Worm (Caenorhabditis elegans): ENCODE measurements around the gene Y51A2B.6.
"Not testable (repeated sequence)": the region's sequence is repeated elsewhere in the genome, so short reads cannot be mapped to it uniquely, and the experiment has no call there.

Gene Y51A2B.6

DNA sequence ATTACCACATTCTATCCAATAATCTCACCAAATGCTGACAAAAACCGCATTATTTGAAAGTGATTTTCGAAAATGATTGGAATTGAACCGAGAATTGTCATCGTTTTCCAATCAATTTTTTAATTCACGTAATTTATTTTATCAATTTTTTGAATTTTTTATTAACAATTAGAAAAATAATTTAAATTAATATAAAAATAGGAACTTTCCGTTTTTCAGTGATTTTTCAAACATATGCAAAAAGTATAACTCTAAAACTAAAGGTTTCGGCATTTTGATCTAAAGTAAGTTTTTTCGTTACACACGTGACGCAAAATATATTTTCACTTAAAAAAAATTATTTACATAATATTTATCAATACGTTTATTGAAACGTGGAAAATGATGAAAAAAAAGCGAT, at the start of gene Y51A2B.6:
Gene Y51A2B.6 (minus strand): TSS at position 101 of the 400 bp plus-strand sequence.
- TF ChIP-seq ceh-83 (GFP tag; optimal IDR thresholded peaks at IDR 0.05) (no peak), hlh-1 (tag; optimal IDR thresholded peaks at IDR 0.05) (no peak), cnd-1 (tag; optimal IDR thresholded peaks at IDR 0.05) (no peak), ces-1 (GFP tag; optimal IDR thresholded peaks at IDR 0.05) (no peak), tbx-8 (GFP tag; optimal IDR thresholded peaks at IDR 0.05) (no peak), unc-39 (tag; optimal IDR thresholded peaks at IDR 0.05) (no peak), flh-1 (GFP tag; optimal IDR thresholded peaks at IDR 0.05) (no peak), unc-120 (tag; optimal IDR thresholded peaks at IDR 0.05; ENCODE audit: poor library complexity, severe bottlenecking) (no peak), nhr-76 (tag; optimal IDR thresholded peaks at IDR 0.05) (no peak), bed-3 (GFP tag; optimal IDR thresholded peaks at IDR 0.05) (no peak), ceh-43 (GFP tag; optimal IDR thresholded peaks at IDR 0.05) (no peak), nhr-12 (tag; optimal IDR thresholded peaks at IDR 0.05) (no peak), mab-5 (tag; optimal IDR thresholded peaks at IDR 0.05) (no peak), sem-2 (GFP tag; optimal IDR thresholded peaks at IDR 0.05) (no peak), elt-1 (tag; optimal IDR thresholded peaks at IDR 0.05; ENCODE audit: borderline replicate concordance, insufficient read depth) (no peak), lsy-2 (tag; optimal IDR thresholded peaks at IDR 0.05) (no peak), nhr-28 (tag; optimal IDR thresholded peaks at IDR 0.05) (no peak), mep-1 (tag; optimal IDR thresholded peaks at IDR 0.05) (no peak), pha-4 (tag; optimal IDR thresholded peaks at IDR 0.05) (no peak)

DNA sequence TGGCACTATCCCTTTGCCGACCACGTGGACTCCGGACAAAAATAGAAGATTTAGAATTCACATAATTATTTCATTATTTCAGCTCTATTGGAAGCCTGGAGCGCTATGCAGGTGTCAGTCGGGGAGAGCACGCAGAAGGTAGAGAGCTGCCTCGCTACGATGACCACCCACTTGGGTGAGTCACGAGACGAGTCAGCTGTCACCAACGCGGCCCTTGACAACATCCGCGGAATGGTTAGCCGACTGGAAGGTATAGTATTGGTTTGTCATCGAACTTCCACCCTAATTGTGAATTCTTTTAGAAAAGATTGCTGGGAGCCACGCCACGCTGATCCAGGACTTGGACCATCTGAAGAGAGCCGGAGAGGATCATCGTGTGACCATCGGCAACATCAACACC, 45.4 kb upstream of the Y51A2B.6 start, which contains the start of gene ZK262.9:
Gene ZK262.9 (plus strand): TSS at position 301 of the 400 bp plus-strand sequence.
- not testable (repeated sequence) for TF ChIP-seq elt-1 (tag; optimal IDR thresholded peaks at IDR 0.05; ENCODE audit: borderline replicate concordance, insufficient read depth); drap-1 (GFP tag; optimal IDR thresholded peaks at IDR 0.05); pha-4 (tag; optimal IDR thresholded peaks at IDR 0.05)

DNA sequence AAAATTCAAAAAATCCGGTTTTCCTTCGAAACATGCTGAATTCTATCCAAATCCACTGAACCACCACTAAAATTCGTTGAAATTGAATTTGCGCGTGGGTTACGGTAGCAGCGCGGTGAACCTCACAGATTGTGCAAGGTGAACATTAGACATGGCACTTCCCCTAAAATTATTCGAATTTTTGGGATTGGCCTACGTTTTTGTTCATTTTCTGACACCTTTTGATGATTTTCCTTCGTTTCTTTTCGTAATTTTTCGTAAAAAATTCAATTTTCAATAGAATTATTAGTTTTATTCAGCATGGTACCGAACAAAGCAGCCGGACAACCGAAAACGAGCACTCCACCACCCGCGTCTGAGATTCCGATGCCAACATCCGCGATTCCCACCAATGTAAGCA, 44.0 kb upstream of the Y51A2B.6 start, which contains the start of gene ZK262.8:
Gene ZK262.8 (plus strand): TSS at position 301 of the 400 bp plus-strand sequence.
- TF ChIP-seq pha-4 (tag; optimal IDR thresholded peaks at IDR 0.05) (no peak), nhr-237 (tag; optimal IDR thresholded peaks at IDR 0.05) (no peak), mep-1 (tag; optimal IDR thresholded peaks at IDR 0.05) (no peak), blmp-1 (tag; optimal IDR thresholded peaks at IDR 0.05) (no peak), nhr-28 (tag; optimal IDR thresholded peaks at IDR 0.05) (no peak), zip-8 (tag; optimal IDR thresholded peaks at IDR 0.05) (no peak), nhr-2 (tag; optimal IDR thresholded peaks at IDR 0.05) (no peak), cnd-1 (tag; optimal IDR thresholded peaks at IDR 0.05) (no peak), bed-3 (GFP tag; optimal IDR thresholded peaks at IDR 0.05) (no peak), sptf-1 (tag; optimal IDR thresholded peaks at IDR 0.05) (no peak), mls-2 (tag; optimal IDR thresholded peaks at IDR 0.05) (no peak), nhr-76 (tag; optimal IDR thresholded peaks at IDR 0.05) (no peak), mab-5 (tag; optimal IDR thresholded peaks at IDR 0.05) (no peak), ceh-39 (tag; optimal IDR thresholded peaks at IDR 0.05) (no peak), elt-1 (tag; optimal IDR thresholded peaks at IDR 0.05; ENCODE audit: borderline replicate concordance, insufficient read depth) (no peak), unc-62 (GFP tag; optimal IDR thresholded peaks at IDR 0.05) (no peak), flh-1 (GFP tag; optimal IDR thresholded peaks at IDR 0.05) (no peak), unc-39 (tag; optimal IDR thresholded peaks at IDR 0.05) (no peak), lsy-2 (tag; optimal IDR thresholded peaks at IDR 0.05) (no peak)

DNA sequence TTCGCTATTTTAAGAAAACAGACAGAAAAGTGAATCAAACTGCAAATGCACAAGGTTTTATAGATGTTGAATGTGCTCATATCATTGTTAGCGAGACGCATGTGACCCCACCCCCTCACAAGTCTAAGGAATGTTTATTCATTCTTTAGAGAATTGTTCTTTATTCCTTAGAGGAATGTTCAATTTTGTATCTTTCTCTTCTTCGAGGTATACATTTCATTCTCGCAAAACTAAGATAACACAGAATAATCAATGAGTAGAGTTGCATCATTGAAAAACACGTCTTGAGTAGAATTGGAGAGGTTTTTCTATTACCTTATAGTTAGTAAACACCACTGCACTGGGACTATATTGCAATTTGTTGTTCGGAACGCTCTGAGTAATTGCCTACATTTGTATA, 40.9 kb upstream of the Y51A2B.6 start, which contains the start of gene ZK262.20:
Gene ZK262.20 (minus strand): TSS at position 101 of the 400 bp plus-strand sequence.
- TF ChIP-seq mep-1 (tag; optimal IDR thresholded peaks at IDR 0.05): no peak
- TF ChIP-seq nhr-28 (tag; optimal IDR thresholded peaks at IDR 0.05): no peak
- no peak for TF ChIP-seq ceh-83 (GFP tag; optimal IDR thresholded peaks at IDR 0.05)
- no peak for TF ChIP-seq sem-2 (GFP tag; optimal IDR thresholded peaks at IDR 0.05)
- no peak for TF ChIP-seq ztf-11 (tag; optimal IDR thresholded peaks at IDR 0.05)
- TF ChIP-seq drap-1 (GFP tag; optimal IDR thresholded peaks at IDR 0.05): no peak
- TF ChIP-seq zip-8 (tag; optimal IDR thresholded peaks at IDR 0.05): no peak

DNA sequence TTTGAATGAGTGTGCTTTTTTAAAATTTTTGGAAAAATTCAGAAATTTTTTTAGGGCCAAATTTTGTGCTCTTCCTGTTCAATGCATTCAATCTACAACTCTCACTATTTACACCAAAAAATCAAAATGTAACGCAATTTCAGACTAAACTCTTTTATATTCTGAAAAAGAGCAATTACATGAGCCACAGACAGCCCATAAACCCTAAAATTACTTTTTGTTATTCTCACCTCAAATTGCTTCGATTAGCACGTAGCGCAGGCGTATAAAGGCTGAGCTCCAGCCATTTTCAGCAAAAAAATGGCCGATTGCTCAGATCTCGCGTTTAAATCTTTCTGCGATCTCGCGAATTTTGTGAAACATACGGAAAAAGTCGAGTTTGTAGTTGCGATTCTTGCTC, 37.3 kb upstream of the Y51A2B.6 start, which contains the start of gene srw-82:
Gene srw-82 (plus strand): TSS at position 301 of the 400 bp plus-strand sequence.
- TF ChIP-seq ham-2 (GFP tag; optimal IDR thresholded peaks at IDR 0.05): no peak
